Worm (Caenorhabditis elegans): ENCODE measurements around the gene F53B7.7.

The F53B7.7 gene

DNA sequence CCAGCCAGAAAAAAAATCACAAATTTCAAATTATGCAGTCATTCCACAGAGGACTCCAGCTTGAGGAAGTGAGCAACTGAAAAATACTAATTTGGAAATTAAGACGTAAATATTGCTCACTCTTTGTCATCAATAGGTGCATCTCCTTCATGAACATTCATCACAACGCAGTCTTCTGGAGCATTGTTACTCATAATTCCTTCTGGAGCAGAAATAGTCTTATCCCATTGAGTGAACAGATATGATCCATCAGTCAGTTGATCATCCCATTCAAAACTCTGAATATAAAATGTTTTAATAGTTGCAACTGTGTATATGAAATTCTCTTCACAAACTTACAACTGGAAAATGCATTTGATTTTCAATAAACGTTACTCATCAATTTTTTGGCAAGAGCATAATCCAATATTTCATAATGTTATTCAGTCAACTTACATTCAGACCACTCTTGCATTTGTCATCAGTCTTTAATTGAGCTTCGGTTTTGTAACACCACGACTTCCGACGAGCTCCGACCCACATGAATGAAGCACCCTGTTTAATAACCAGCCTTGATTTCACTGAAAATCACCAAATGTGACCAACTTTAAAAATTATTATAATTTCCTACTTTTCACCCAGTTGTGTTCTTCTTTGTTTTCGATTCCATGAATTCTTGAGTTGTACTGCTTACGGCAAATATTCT is 45.3 kb upstream of the F53B7.7 start:
- TF ChIP-seq nhr-11 (tag; optimal IDR thresholded peaks at IDR 0.05) (no peak), hmg-11 (tag; optimal IDR thresholded peaks at IDR 0.05) (no peak), eor-1 (tag; optimal IDR thresholded peaks at IDR 0.05) (no peak), nhr-76 (tag; optimal IDR thresholded peaks at IDR 0.05) (no peak), nhr-12 (tag; optimal IDR thresholded peaks at IDR 0.05) (no peak), unc-39 (tag; optimal IDR thresholded peaks at IDR 0.05) (no peak), egl-27 (tag; optimal IDR thresholded peaks at IDR 0.05) (no peak), elt-3 (tag; optimal IDR thresholded peaks at IDR 0.05) (no peak), nhr-28 (tag; optimal IDR thresholded peaks at IDR 0.05) (no peak), nhr-23 (tag; optimal IDR thresholded peaks at IDR 0.05) (no peak), R02D3.7 (tag; optimal IDR thresholded peaks at IDR 0.05) (no peak), nhr-67 (tag; optimal IDR thresholded peaks at IDR 0.05) (no peak), ama-1 (optimal IDR thresholded peaks at IDR 0.05) (peak; percentile 83), ceh-82 (tag; optimal IDR thresholded peaks at IDR 0.05) (no peak), nhr-237 (tag; optimal IDR thresholded peaks at IDR 0.05) (no peak), skn-1 (tag; optimal IDR thresholded peaks at IDR 0.05) (no peak), mml-1 (tag; optimal IDR thresholded peaks at IDR 0.05) (no peak), fos-1 (tag; optimal IDR thresholded peaks at IDR 0.05) (no peak), lin-15B (tag; optimal IDR thresholded peaks at IDR 0.05) (no peak), tbx-2 (tag; optimal IDR thresholded peaks at IDR 0.05) (peak; percentile 22), lsy-12 (tag; optimal IDR thresholded peaks at IDR 0.05) (peak; percentile 36), ztf-11 (tag; optimal IDR thresholded peaks at IDR 0.05) (no peak), ztf-4 (tag; optimal IDR thresholded peaks at IDR 0.05) (peak; percentile 13), ZK546.5 (tag; optimal IDR thresholded peaks at IDR 0.05) (no peak), ceh-28 (tag; optimal IDR thresholded peaks at IDR 0.05) (no peak), jun-1 (tag; optimal IDR thresholded peaks at IDR 0.05) (no peak), egl-5 (tag; optimal IDR thresholded peaks at IDR 0.05) (no peak), elt-1 (tag; optimal IDR thresholded peaks at IDR 0.05) (no peak), sea-2 (GFP tag; optimal IDR thresholded peaks at IDR 0.05) (no peak), nhr-43 (tag; optimal IDR thresholded peaks at IDR 0.05; ENCODE audit: poor library complexity, severe bottlenecking) (peak; percentile 8), mdl-1 (tag; optimal IDR thresholded peaks at IDR 0.05) (no peak), lin-39 (tag; optimal IDR thresholded peaks at IDR 0.05) (no peak), daf-12 (tag; optimal IDR thresholded peaks at IDR 0.05) (no peak), unc-62 (GFP tag; optimal IDR thresholded peaks at IDR 0.05) (no peak), pqm-1 (tag; optimal IDR thresholded peaks at IDR 0.05) (no peak), aly-2 (tag; optimal IDR thresholded peaks at IDR 0.05) (no peak), ceh-16 (tag; optimal IDR thresholded peaks at IDR 0.05) (no peak), pha-4 (tag; optimal IDR thresholded peaks at IDR 0.05) (peak; percentile 16), ceh-9 (tag; optimal IDR thresholded peaks at IDR 0.05) (no peak), fkh-10 (GFP tag; optimal IDR thresholded peaks at IDR 0.05) (no peak), elt-2 (tag; optimal IDR thresholded peaks at IDR 0.05) (no peak), snpc-4 (tag; optimal IDR thresholded peaks at IDR 0.05) (no peak), nhr-77 (tag; optimal IDR thresholded peaks at IDR 0.05) (no peak), zag-1 (tag; optimal IDR thresholded peaks at IDR 0.05) (no peak), nfya-1 (tag; optimal IDR thresholded peaks at IDR 0.05; ENCODE audit: insufficient read depth) (no peak), fkh-2 (tag; optimal IDR thresholded peaks at IDR 0.05) (no peak), nhr-25 (tag; optimal IDR thresholded peaks at IDR 0.05) (peak; percentile 43)

Measured in whole organism, L3 larva.